Worm (Caenorhabditis elegans) whole organism, L2 larva: ENCODE data around the gene cox-6A.

Experiments used
- ceh-82 ChIP-seq: fragments of 150-350 bp; optimal IDR thresholded peaks from 2 replicates; lab custom pipeline; 2014; ENCODE audit warnings: missing biosample characterization, missing genetic modification characterization
- lin-13 ChIP-seq: fragments of 150-350 bp; optimal IDR thresholded peaks from 2 replicates; lab custom pipeline; 2014; ENCODE audit warnings: missing biosample characterization, missing genetic modification reagents, missing genetic modification characterization
- nhr-25 ChIP-seq: fragments of 150-350 bp; sonication (generic microtip); optimal IDR thresholded peaks from 3 replicates; lab custom pipeline; 2014; ENCODE audit warnings: missing biosample characterization, missing genetic modification characterization
- skn-1 ChIP-seq: sonication (generic microtip); optimal IDR thresholded peaks from 2 replicates; lab custom pipeline; 2017; ENCODE audit warnings: missing biosample characterization, missing genetic modification characterization

DNA sequence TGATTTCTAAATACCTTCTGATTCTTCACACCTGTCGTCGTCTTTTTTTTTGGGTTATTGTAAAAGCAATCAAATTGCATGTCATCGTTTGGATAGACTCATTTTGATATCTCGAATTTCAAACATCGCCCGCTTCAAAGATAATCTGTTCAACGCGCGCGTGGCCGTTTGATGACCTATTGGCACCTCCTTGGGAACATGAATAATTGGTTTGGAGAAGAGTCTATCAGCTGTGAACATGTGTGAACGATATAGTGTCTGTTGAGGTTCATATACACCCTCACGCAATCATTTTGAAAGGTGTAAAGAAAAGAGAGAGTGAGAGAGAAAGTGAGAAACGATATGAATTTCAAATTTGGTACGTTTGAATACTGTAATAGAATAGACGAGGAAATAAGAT, 39.1 kb downstream of the cox-6A start:
- TF ChIP-seq skn-1, result no peak
- TF ChIP-seq lin-13 (GFP tag; lab: Kevin White, UChicago), result no peak
- TF ChIP-seq ceh-82, result no peak
- no peak for TF ChIP-seq nhr-25 (tag; lab: Kevin White, UChicago)
